Worm (Caenorhabditis elegans): ENCODE measurements around the gene slc-25A29.

ce11 chrV:14685435-14686058, 27.6 kb upstream of the slc-25A29 start, which contains the start of gene C47E8.4:
- TF ChIP-seq pha-4 (tag; optimal IDR thresholded peaks at IDR 0.05) (peak; percentile 8), ekl-4 (GFP tag; IDR thresholded peaks at IDR 0.05) (peak; percentile 98), ama-1 (optimal IDR thresholded peaks at IDR 0.05) (peak; percentile 53), ama-1 (GFP tag; optimal IDR thresholded peaks at IDR 0.05) (no peak), mcd-1 (GFP tag; IDR thresholded peaks at IDR 0.05) (peak; percentile 100), athp-1 (tag; optimal IDR thresholded peaks at IDR 0.05) (peak; percentile 96), efl-1 (GFP tag; optimal IDR thresholded peaks at IDR 0.05) (peak; percentile 66), rec-8 (tag; optimal IDR thresholded peaks at IDR 0.05) (peak; percentile 63 to 81), B0035.1 (tag; optimal IDR thresholded peaks at IDR 0.05) (peak; percentile 89), ceh-91 (GFP tag; IDR thresholded peaks at IDR 0.05) (peak; percentile 93), ztf-22 (GFP tag; optimal IDR thresholded peaks at IDR 0.05) (peak; percentile 85), somi-1 (GFP tag; optimal IDR thresholded peaks at IDR 0.05) (peak; percentile 90), attf-3 (GFP tag; conservative IDR thresholded peaks at IDR 0.05) (peak; percentile 81)
